Worm (Caenorhabditis elegans) whole organism, L3 larva: ENCODE data around the gene K08E5.1.

ENCODE experiments used
- nhr-23 ChIP-seq: fragments of 150-350 bp; optimal IDR thresholded peaks from 2 replicates; lab custom pipeline; 2014; ENCODE audit warnings: missing biosample characterization, missing genetic modification reagents, missing genetic modification characterization
- nhr-28 ChIP-seq: fragments of 150-350 bp; optimal IDR thresholded peaks from 2 replicates; lab custom pipeline; 2014; ENCODE audit warnings: missing biosample characterization, missing genetic modification characterization
- unc-39 ChIP-seq: sonication (generic microtip); optimal IDR thresholded peaks from 4 replicates; lab custom pipeline; 2017; ENCODE audit warnings: missing biosample characterization, missing genetic modification characterization

DNA sequence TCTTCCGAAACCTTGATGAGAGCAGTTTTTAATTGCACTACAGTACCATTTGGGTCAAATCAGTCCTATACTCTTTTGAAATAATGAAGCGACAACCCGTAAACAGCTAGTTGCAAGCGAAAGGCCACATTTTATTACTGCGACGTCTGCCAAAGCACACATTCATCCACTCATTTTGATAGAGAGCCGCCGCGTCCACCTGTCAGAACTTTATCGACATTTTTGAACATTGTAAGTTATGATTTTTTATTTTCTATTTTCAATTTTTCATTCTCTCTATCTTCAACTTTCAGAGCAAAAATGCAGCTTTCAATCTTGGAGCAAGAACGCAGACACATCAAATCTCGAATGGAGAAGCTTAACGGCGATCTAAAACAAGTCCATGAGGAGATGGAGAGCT lies 5.9 kb downstream of the K08E5.1 start, which contains the start of gene K08E5.6:
- TF ChIP-seq nhr-23 (tag; lab: Kevin White, UChicago) = no peak
- TF ChIP-seq nhr-28 (tag; lab: Kevin White, UChicago) = no peak
- no peak for TF ChIP-seq unc-39 (tag; lab: Kevin White, UChicago)
